Worm (Caenorhabditis elegans): ENCODE results near the gene smz-1.
"Not testable (repeated sequence)": the region's sequence is repeated elsewhere in the genome, so short reads cannot be mapped to it uniquely, and the experiment has no call there.

smz-1 gene

ce11 chrIV:12484479-12484878, 29.6 kb downstream of the smz-1 start, which contains the start of gene T04A11.4:
Gene T04A11.4, minus strand, starts transcription at chrIV:12484579.
- not testable (repeated sequence) for TF ChIP-seq nhr-41 (GFP tag; IDR thresholded peaks at IDR 0.05); mdl-1 (tag; optimal IDR thresholded peaks at IDR 0.05); pha-4 (GFP tag; IDR thresholded peaks at IDR 0.05); pha-4 (tag; optimal IDR thresholded peaks at IDR 0.05)

- TF ChIP-seq unc-39 (tag; optimal IDR thresholded peaks at IDR 0.05), result no peak
Measured at ce11 chrIV:12487194-12487593, 32.3 kb downstream of the smz-1 start, which contains the start of gene sru-26. Gene sru-26, plus strand, starts transcription at chrIV:12487494.

- TF ChIP-seq unc-62 (GFP tag; optimal IDR thresholded peaks at IDR 0.05 in 1 of 2), result no peak
- no peak for TF ChIP-seq unc-62 (tag; optimal IDR thresholded peaks at IDR 0.05)
Measured at ce11 chrIV:12490491-12490890, 35.6 kb downstream of the smz-1 start, which contains the start of gene him-6. Gene him-6, plus strand, starts transcription at chrIV:12490791.

ce11 chrIV:12495196-12495595, 40.3 kb downstream of the smz-1 start, which contains the start of gene sru-20:
Gene sru-20, plus strand, starts transcription at chrIV:12495496.
- no peak for TF ChIP-seq hif-1 (tag; optimal IDR thresholded peaks at IDR 0.05)
- TF ChIP-seq cey-2 (tag; optimal IDR thresholded peaks at IDR 0.05; ENCODE audit: borderline replicate concordance, insufficient read depth), result no peak
- no peak for TF ChIP-seq ama-1 (optimal IDR thresholded peaks at IDR 0.05)
- TF ChIP-seq daf-12 (tag; optimal IDR thresholded peaks at IDR 0.05), result no peak
- no peak for TF ChIP-seq mdt-29 (GFP tag; IDR thresholded peaks at IDR 0.05)
- TF ChIP-seq ztf-7 (tag; optimal IDR thresholded peaks at IDR 0.05), result no peak
- no peak for TF ChIP-seq ctbp-1 (GFP tag; IDR thresholded peaks at IDR 0.05)
- no peak for TF ChIP-seq nhr-76 (tag; optimal IDR thresholded peaks at IDR 0.05)
- no peak for TF ChIP-seq lsy-2 (tag; optimal IDR thresholded peaks at IDR 0.05)
- no peak for TF ChIP-seq unc-62 (GFP tag; optimal IDR thresholded peaks at IDR 0.05 in 1 of 2)
- TF ChIP-seq unc-62 (tag; optimal IDR thresholded peaks at IDR 0.05), result no peak
- no peak for TF ChIP-seq hlh-30 (tag; optimal IDR thresholded peaks at IDR 0.05; ENCODE audit: insufficient read depth)
- no peak for TF ChIP-seq daf-8 (GFP tag; IDR thresholded peaks at IDR 0.05)

- TF ChIP-seq mxl-2 (GFP tag; conservative IDR thresholded peaks at IDR 0.05) (no peak), ZK546.5 (tag; optimal IDR thresholded peaks at IDR 0.05) (no peak), madf-5 (GFP tag; IDR thresholded peaks at IDR 0.05) (no peak), fkh-10 (GFP tag; optimal IDR thresholded peaks at IDR 0.05) (no peak), sdz-12 (GFP tag; optimal IDR thresholded peaks at IDR 0.05) (no peak), nhr-102 (tag; optimal IDR thresholded peaks at IDR 0.05) (no peak), dmd-8 (GFP tag; IDR thresholded peaks at IDR 0.05) (no peak), dpl-1 (GFP tag; optimal IDR thresholded peaks at IDR 0.05) (no peak), hlh-11 (tag; optimal IDR thresholded peaks at IDR 0.05) (no peak), daf-19 (GFP tag; conservative IDR thresholded peaks at IDR 0.05) (no peak), nhr-25 (tag; optimal IDR thresholded peaks at IDR 0.05; ENCODE audit: borderline replicate concordance, insufficient read depth) (no peak), mxl-3 (GFP tag; optimal IDR thresholded peaks at IDR 0.05) (no peak), zfp-2 (tag; optimal IDR thresholded peaks at IDR 0.05) (no peak), R02D3.7 (tag; optimal IDR thresholded peaks at IDR 0.05) (no peak), nhr-111 (GFP tag; optimal IDR thresholded peaks at IDR 0.05) (no peak)
Measured at ce11 chrIV:12498238-12498637, 43.4 kb downstream of the smz-1 start, which contains the start of gene sru-19. Gene sru-19, plus strand, starts transcription at chrIV:12498538.

Measured in whole organism, L4 larva.